Worm (Caenorhabditis elegans): ENCODE data around the gene bris-1.

DNA sequence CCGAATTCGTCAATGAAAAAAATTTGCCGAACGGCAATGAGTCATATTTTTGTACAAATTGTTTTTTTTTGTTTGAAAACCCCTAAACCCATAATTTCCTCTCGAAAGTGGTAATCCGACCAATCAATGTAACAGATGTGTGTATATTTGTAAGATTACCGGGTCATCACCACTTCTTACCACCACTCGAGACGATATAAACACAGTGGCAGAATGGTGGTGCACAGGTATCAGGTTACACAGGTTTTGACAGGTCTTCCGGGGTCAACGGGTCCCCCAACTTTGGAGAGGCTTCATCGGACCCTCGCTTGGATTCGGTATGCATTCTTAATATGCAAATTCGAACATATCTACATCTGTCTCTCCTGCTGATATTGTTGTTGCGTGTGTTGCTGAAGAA lies 19.6 kb upstream of the bris-1 start:
- TF ChIP-seq sptf-1 (tag; optimal IDR thresholded peaks at IDR 0.05) = no peak
- no peak for TF ChIP-seq unc-62 (GFP tag; optimal IDR thresholded peaks at IDR 0.05)
- no peak for TF ChIP-seq drap-1 (GFP tag; optimal IDR thresholded peaks at IDR 0.05)
- no peak for TF ChIP-seq ztf-11 (tag; optimal IDR thresholded peaks at IDR 0.05)
- TF ChIP-seq mab-5 (tag; optimal IDR thresholded peaks at IDR 0.05) = no peak
- TF ChIP-seq nhr-28 (tag; optimal IDR thresholded peaks at IDR 0.05) = no peak
- TF ChIP-seq unc-120 (tag; optimal IDR thresholded peaks at IDR 0.05; ENCODE audit: poor library complexity, severe bottlenecking) = no peak
- TF ChIP-seq bed-3 (GFP tag; optimal IDR thresholded peaks at IDR 0.05) = no peak
- no peak for TF ChIP-seq snpc-4 (tag; optimal IDR thresholded peaks at IDR 0.05)

Measured in whole organism, mixed stage, embryonic.